Fruit fly (Drosophila melanogaster): ENCODE data around the gene Marcal1.

dm6 chr2L:4932284-4932683 is 23.0 kb upstream of the Marcal1 start, which contains the start of gene hoe1:
- TF ChIP-seq ttk (GFP tag; IDR thresholded peaks at IDR 0.05) (no peak), Hmr (GFP tag; optimal IDR thresholded peaks at IDR 0.05) (no peak), disco-r (GFP tag; optimal IDR thresholded peaks at IDR 0.05) (no peak), stc (GFP tag; IDR thresholded peaks at IDR 0.05) (no peak), dan (GFP tag; IDR thresholded peaks at IDR 0.05) (no peak), her (GFP tag; optimal IDR thresholded peaks at IDR 0.05) (no peak), cato (GFP tag; optimal IDR thresholded peaks at IDR 0.05; ENCODE audit: borderline replicate concordance) (no peak), sd (tag; optimal IDR thresholded peaks at IDR 0.05) (no peak), CG32532 (GFP tag; IDR thresholded peaks at IDR 0.05) (no peak), CG10959 (GFP tag; IDR thresholded peaks at IDR 0.05) (no peak), CG7372 (GFP tag; IDR thresholded peaks at IDR 0.05) (no peak)

Measured in whole organism, embryonic.